Fruit fly (Drosophila melanogaster): ENCODE measurements around the gene zormin.

The zormin gene

dm6 chr3L:2115524-2116245 is 35.8 kb downstream of the zormin start, which contains the start of gene sls (continued):
- TF ChIP-seq CG8388 (GFP tag; optimal IDR thresholded peaks at IDR 0.05) (peak; percentile 86), CG11247 (GFP tag; IDR thresholded peaks at IDR 0.05) (peak; percentile 84), gem (tag; optimal IDR thresholded peaks at IDR 0.05) (peak; percentile 94), Gug (GFP tag; IDR thresholded peaks at IDR 0.05) (peak; percentile 85), Abd-B (GFP tag; optimal IDR thresholded peaks at IDR 0.05) (peak; percentile 89), YL-1 (GFP tag; optimal IDR thresholded peaks at IDR 0.05) (peak; percentile 16), gsb (GFP tag; IDR thresholded peaks at IDR 0.05) (peak; percentile 86), CG9932 (GFP tag; IDR thresholded peaks at IDR 0.05) (peak; percentile 93), ro (GFP tag; IDR thresholded peaks at IDR 0.05) (0 out of 2 replicates have a peak, but pooled peaks have one; percentile 19), CG4730 (GFP tag; IDR thresholded peaks at IDR 0.05) (peak; percentile 91), CG7839 (tag; optimal IDR thresholded peaks at IDR 0.05) (peak; percentile 93), CG34422 (GFP tag; IDR thresholded peaks at IDR 0.05) (peak; percentile 94), croc (GFP tag; conservative IDR thresholded peaks at IDR 0.05) (peak; percentile 84), ash1 (GFP tag; optimal IDR thresholded peaks at IDR 0.05) (no peak), CG12744 (GFP tag; optimal IDR thresholded peaks at IDR 0.05) (peak; percentile 89), CG7357 (GFP tag; IDR thresholded peaks at IDR 0.05) (peak; percentile 82), CG12391 (tag; optimal IDR thresholded peaks at IDR 0.05) (peak; percentile 91), fd64A (GFP tag; optimal IDR thresholded peaks at IDR 0.05) (peak; percentile 37), unc-4 (GFP tag; IDR thresholded peaks at IDR 0.05; ENCODE audit: partially characterized antibody) (no peak), HLHmδ (GFP tag; optimal IDR thresholded peaks at IDR 0.05) (no peak), eyg (GFP tag; optimal IDR thresholded peaks at IDR 0.05) (peak; percentile 65), Camta (GFP tag; optimal IDR thresholded peaks at IDR 0.05) (peak; percentile 71), Ets65A (GFP tag) (peak; percentile 99), CG12236 (GFP tag; optimal IDR thresholded peaks at IDR 0.05) (peak; percentile 85), pnt (GFP tag; optimal IDR thresholded peaks at IDR 0.05) (peak; percentile 78), CG15269 (tag; optimal IDR thresholded peaks at IDR 0.05) (peak; percentile 96), Sry-β (GFP tag; optimal IDR thresholded peaks at IDR 0.05) (peak; percentile 38), ab (GFP tag; optimal IDR thresholded peaks at IDR 0.05) (peak; percentile 80), wdn (GFP tag; IDR thresholded peaks at IDR 0.05) (peak; percentile 86), CG15696 (tag; optimal IDR thresholded peaks at IDR 0.05) (peak; percentile 42), NC2β (GFP tag; optimal IDR thresholded peaks at IDR 0.05) (peak; percentile 88), CG9876 (GFP tag; optimal IDR thresholded peaks at IDR 0.05) (peak; percentile 84), CG4282 (GFP tag; optimal IDR thresholded peaks at IDR 0.05) (peak; percentile 88), Doc2 (GFP tag; IDR thresholded peaks at IDR 0.05) (peak; percentile 47; the same call in 1 of the 2 replicates), CG4707 (GFP tag; optimal IDR thresholded peaks at IDR 0.05) (peak; percentile 85), CG4328 (GFP tag; optimal IDR thresholded peaks at IDR 0.05) (peak; percentile 57), CG13296 (GFP tag; optimal IDR thresholded peaks at IDR 0.05) (peak; percentile 92), CG9609 (GFP tag; optimal IDR thresholded peaks at IDR 0.05) (peak; percentile 92), fd3F (GFP tag; optimal IDR thresholded peaks at IDR 0.05) (peak; percentile 91), CG13424 (tag; optimal IDR thresholded peaks at IDR 0.05) (peak; percentile 97), ap (GFP tag; IDR thresholded peaks at IDR 0.05) (peak; percentile 83), run (tag; optimal IDR thresholded peaks at IDR 0.05) (peak; percentile 78), dmrt99B (tag; optimal IDR thresholded peaks at IDR 0.05) (peak; percentile 92), CG32772 (GFP tag; IDR thresholded peaks at IDR 0.05) (peak; percentile 89), nau (GFP tag; optimal IDR thresholded peaks at IDR 0.05) (peak; percentile 44), fd96Cb (tag; optimal IDR thresholded peaks at IDR 0.05) (peak; percentile 82), usp (GFP tag; optimal IDR thresholded peaks at IDR 0.05) (no peak), CG10209 (GFP tag; optimal IDR thresholded peaks at IDR 0.05) (peak; percentile 90), CG13123 (GFP tag; optimal IDR thresholded peaks at IDR 0.05) (peak; percentile 82)

Data from whole organism, embryonic.